Fruit fly (Drosophila melanogaster) whole organism, larva: ENCODE results near the gene gammaSnap2.

Experiments
- noc ChIP-seq: fragments of 200-800 bp; sonication (Bioruptor generic); optimal IDR thresholded peaks from 3 replicates; lab custom pipeline; 2019; ENCODE audit warnings: missing biosample characterization, mild to moderate bottlenecking, missing genetic modification characterization, moderate library complexity

Gene gammaSnap2

dm6 chr3R:10144103-10144998 is 23.2 kb upstream of the gammaSnap2 start, which contains the start of the genes TAF1B and Invadolysin:
TAF1B (minus strand) TSS chr3R:10144184.
Invadolysin (plus strand) TSS chr3R:10144668.
- TF ChIP-seq noc (tag; lab: Kevin White, UChicago): peak; percentile 31

- no peak for TF ChIP-seq noc (tag; lab: Kevin White, UChicago)
Observed at dm6 chr3R:10142770-10143169, 21.6 kb upstream of the gammaSnap2 start, which contains the start of gene CG42759. CG42759 (plus strand) TSS chr3R:10143070.

- peak; percentile 77 for TF ChIP-seq noc (tag; lab: Kevin White, UChicago)
Observed at dm6 chr3R:10139649-10140598, 18.7 kb upstream of the gammaSnap2 start, which contains the start of gene tws. tws (minus strand) TSS chr3R:10139772.

DNA sequence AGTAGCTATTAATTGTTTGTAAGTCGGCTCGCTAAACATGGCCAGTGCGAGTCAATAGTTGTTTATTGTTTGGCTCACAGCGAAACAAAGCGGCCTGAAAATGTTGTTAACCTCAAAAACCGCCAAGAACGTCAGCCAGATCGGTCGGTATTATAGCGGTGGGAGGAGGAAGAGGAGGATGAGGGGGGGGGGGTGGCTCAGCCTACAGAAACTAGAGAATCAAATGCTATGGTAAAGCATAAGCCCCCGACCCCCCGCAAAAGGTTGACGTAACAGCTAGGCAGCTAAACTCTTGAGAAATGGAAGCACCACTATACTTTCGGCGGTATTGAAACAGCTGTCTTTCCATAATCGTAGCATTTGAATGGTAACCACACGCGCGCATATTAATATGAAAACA is 17.7 kb upstream of the gammaSnap2 start:
- TF ChIP-seq noc (tag; lab: Kevin White, UChicago): no peak

dm6 chr3R:10137801-10138200 is 16.6 kb upstream of the gammaSnap2 start:
- TF ChIP-seq noc (tag; lab: Kevin White, UChicago): no peak

DNA sequence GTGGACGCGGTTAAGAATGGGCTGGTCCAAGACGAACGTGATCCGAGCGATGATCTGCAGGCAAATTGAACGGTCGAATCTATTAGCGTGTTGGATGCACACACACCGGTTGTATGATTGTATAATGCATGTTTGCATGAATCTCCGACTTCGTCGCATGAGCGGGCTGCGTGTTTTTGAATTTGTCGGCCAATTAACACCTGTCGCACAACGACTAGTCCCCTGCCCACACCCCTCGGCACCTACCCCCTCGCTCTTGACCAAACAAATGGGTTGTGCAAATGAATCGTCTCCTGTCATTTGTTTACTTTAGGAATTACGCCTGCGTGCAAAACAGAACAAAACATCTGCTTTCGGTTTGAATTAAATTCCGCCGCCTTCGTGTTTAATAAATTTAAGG is 13.8 kb upstream of the gammaSnap2 start:
- TF ChIP-seq noc (tag; lab: Kevin White, UChicago): no peak

DNA sequence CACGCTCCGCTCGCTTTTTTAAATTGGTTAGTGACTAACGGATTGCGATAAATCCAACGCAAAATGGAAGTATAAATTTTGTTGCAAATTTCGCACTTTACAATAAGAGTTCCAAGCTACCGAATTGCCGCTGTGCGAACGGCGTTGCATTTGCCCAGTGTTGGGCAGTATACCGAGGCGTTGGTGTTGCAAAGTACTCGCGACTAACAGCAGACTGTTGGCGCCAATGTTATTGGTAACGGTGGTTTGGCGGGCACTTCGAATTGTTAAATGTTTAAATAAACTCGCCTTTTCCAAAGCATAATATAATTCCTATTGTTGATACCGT is 13.1 kb upstream of the gammaSnap2 start:
- TF ChIP-seq noc (tag; lab: Kevin White, UChicago): peak; percentile 38

- TF ChIP-seq noc (tag; lab: Kevin White, UChicago): no peak
Observed at dm6 chr3R:10133419-10134340, 12.5 kb upstream of the gammaSnap2 start.

- TF ChIP-seq noc (tag; lab: Kevin White, UChicago): peak; percentile 22
Observed at dm6 chr3R:10132906-10133416, 11.8 kb upstream of the gammaSnap2 start.

dm6 chr3R:10130975-10131529 is 9.9 kb upstream of the gammaSnap2 start:
- no peak for TF ChIP-seq noc (tag; lab: Kevin White, UChicago)

DNA sequence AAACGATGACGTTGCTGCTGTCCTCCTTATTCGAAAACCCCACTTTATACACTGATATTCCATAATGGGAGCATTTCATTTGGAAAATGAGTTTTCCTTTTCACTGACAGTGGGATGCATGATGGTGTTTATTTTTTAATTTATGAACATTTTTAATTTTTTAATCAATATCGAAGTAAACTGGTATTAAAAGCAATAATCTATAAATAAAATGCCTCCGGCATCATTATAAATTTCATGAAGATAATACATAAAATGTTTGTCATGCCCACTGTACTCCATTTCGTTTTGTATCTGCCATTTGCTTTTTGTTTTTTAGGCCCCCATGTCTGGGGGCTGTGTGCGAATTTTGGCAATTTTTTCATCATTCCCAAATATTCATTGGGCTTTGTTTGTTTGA is 8.9 kb upstream of the gammaSnap2 start:
- TF ChIP-seq noc (tag; lab: Kevin White, UChicago): peak; percentile 72

dm6 chr3R:10125477-10125876 is 4.3 kb upstream of the gammaSnap2 start, which contains the start of gene knk:
knk (minus strand) TSS chr3R:10125664.
- no peak for TF ChIP-seq noc (tag; lab: Kevin White, UChicago)

DNA sequence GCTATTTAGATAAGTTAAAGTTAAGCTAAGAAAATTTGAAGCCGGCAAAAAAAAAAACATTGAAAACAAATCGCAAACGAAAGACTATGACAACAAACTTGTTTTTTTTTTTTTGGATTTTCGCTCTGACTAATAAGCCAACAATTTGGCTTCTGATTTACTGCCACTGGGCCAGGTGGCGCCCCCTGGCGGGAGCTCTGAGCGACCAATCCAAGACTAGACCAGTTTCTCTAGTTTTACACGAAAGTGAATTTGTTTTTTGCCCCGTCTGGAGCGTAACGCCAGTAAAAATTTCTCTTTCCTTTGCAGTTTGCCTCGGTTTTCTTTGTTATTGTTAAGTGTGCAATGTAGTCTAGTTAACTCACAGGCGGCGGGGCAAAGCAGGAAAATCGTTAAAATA is 3.6 kb upstream of the gammaSnap2 start:
- TF ChIP-seq noc (tag; lab: Kevin White, UChicago): no peak

DNA sequence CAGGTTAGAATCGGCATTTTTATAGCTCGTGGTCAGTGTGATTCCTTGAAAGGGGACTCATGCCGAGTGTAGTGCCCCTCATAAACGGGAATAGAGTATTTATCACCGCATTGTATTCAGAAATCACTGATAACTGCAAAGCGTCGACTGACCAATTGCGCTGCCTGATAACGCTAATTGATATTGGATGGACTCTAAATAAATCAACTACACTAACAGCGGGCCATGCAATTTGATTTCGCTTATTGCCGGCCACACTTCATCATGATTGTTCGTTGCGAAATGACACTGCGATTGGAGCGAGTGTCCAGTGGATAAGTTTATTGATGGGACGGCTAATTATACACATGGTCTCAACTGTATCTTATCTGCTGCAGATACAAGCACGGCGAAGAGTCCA is 1.6 kb downstream of the gammaSnap2 start:
- peak; percentile 87 for TF ChIP-seq noc (tag; lab: Kevin White, UChicago)
